Fruit fly (Drosophila melanogaster): ENCODE measurements around the gene CG7409.

DNA sequence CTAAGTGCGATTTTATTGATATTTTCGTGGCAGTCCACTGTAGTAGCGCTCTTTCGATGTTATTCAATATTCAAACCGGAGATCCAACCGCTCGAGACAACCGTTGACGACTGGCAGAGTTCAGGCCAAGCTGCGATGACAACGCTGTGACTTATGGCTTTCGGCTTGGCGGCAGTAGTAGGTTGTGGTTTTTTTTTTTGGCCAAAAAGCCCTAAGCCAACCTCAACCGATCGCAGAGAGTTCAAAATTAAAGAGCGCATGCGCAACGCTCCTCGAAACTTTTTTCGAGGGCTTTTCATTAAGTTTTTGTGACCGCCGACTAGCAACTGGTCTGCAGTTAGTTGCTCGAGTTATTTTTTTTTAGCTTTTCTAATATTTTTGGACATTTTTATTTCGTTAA, 11.3 kb upstream of the CG7409 start, which contains the start of gene Snmp2:
- TF ChIP-seq psq (GFP tag; optimal IDR thresholded peaks at IDR 0.05), result no peak
- TF ChIP-seq jim (GFP tag; optimal IDR thresholded peaks at IDR 0.05), result no peak
- no peak for TF ChIP-seq usp (GFP tag; optimal IDR thresholded peaks at IDR 0.05)
- TF ChIP-seq Hr78 (GFP tag; optimal IDR thresholded peaks at IDR 0.05), result no peak
- no peak for TF ChIP-seq GATAd (GFP tag; optimal IDR thresholded peaks at IDR 0.05)
- TF ChIP-seq lola (GFP tag; optimal IDR thresholded peaks at IDR 0.05), result no peak
- no peak for TF ChIP-seq CG32264 (GFP tag; optimal IDR thresholded peaks at IDR 0.05)
- TF ChIP-seq OdsH (GFP tag; optimal IDR thresholded peaks at IDR 0.05), result no peak
